Fruit fly (Drosophila melanogaster) whole organism, pupa: ENCODE measurements around the gene Sfp26Ac.

ENCODE experiments used
- CG10348 ChIP-seq: fragments of 200-800 bp; sonication (Bioruptor generic); IDR thresholded peaks from 2 replicates; pipeline ENCODE4 v1.3.6; 2022; ENCODE audit warnings: missing biosample characterization, missing genetic modification characterization
- gl ChIP-seq: fragments of 200-800 bp; sonication (Bioruptor generic); optimal IDR thresholded peaks from 2 replicates; lab custom pipeline; 2018; ENCODE audit warnings: missing biosample characterization, mild to moderate bottlenecking, missing genetic modification characterization

- TF ChIP-seq CG10348 (GFP tag; lab: Robert Waterston, UW) (no peak), gl (tag; lab: Kevin White, UChicago) (no peak)
Observed at dm6 chr2L:5894533-5894932, 10.0 kb upstream of the Sfp26Ac start.
